Fruit fly (Drosophila melanogaster): Measurements from ENCODE around the gene Sirt4.

- TF ChIP-seq CG8478 (optimal IDR thresholded peaks at IDR 0.05) (no peak), CTCF (optimal IDR thresholded peaks at IDR 0.05) (no peak)
Measured at dm6 chrX:5648437-5648959, 17.2 kb downstream of the Sirt4 start, which contains the start of gene OtopLa.

Measured in S2 (cell line).